Fruit fly (Drosophila melanogaster): ENCODE results near the gene vn.
A peak's percentile ranks its signal among the peaks of the same experiment; 100 is the strongest.

Gene vn

DNA sequence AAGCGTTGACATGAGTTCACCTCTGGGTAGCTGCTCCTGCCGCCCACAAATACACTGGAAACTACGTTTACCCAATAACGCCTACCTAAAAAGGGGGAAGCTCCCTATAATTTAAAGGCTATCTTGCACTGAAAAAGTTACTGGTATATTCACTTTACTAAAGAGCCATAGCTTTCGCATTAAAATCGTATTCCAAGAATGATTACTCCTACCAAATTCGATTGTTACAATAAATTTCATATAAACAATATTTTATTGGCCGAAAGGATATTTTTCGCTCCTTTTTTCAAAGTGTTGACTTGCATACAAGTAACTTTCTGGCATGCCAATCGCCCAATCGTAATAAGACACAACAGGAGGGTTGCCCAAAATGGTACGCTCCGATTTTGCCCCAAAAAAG is 21.5 kb upstream of the vn start (continued):
- TF ChIP-seq CG34406 (GFP tag; optimal IDR thresholded peaks at IDR 0.05) = no peak
- peak; percentile 86 for TF ChIP-seq Eip78C (GFP tag)
- TF ChIP-seq CG7368 (GFP tag; optimal IDR thresholded peaks at IDR 0.05) = no peak
- TF ChIP-seq eg (GFP tag; IDR thresholded peaks at IDR 0.05) = no peak
- TF ChIP-seq achi (GFP tag; optimal IDR thresholded peaks at IDR 0.05) = peak; percentile 27
- TF ChIP-seq spab (GFP tag; optimal IDR thresholded peaks at IDR 0.05) = no peak
- no peak for TF ChIP-seq Sox15 (GFP tag; optimal IDR thresholded peaks at IDR 0.05)

- no peak for TF ChIP-seq Sox15 (GFP tag; optimal IDR thresholded peaks at IDR 0.05)
- no peak for TF ChIP-seq lz (GFP tag; optimal IDR thresholded peaks at IDR 0.05)
- no peak for TF ChIP-seq Blimp-1 (GFP tag; optimal IDR thresholded peaks at IDR 0.05)
- no peak for TF ChIP-seq fkh (GFP tag; optimal IDR thresholded peaks at IDR 0.05)
- no peak for TF ChIP-seq net (GFP tag; optimal IDR thresholded peaks at IDR 0.05)
- no peak for TF ChIP-seq fd85E (GFP tag; optimal IDR thresholded peaks at IDR 0.05)
- peak; percentile 30 for TF ChIP-seq CG34406 (GFP tag; optimal IDR thresholded peaks at IDR 0.05)
- peak; percentile 89 for TF ChIP-seq Eip78C (GFP tag)
- peak; percentile 29 for TF ChIP-seq CG10631 (GFP tag; optimal IDR thresholded peaks at IDR 0.05)
- peak; percentile 10 for TF ChIP-seq CG8632 (GFP tag; optimal IDR thresholded peaks at IDR 0.05)
- peak; percentile 15 for TF ChIP-seq Eip75B (GFP tag; optimal IDR thresholded peaks at IDR 0.05)
- TF ChIP-seq CG6854 (GFP tag; optimal IDR thresholded peaks at IDR 0.05) = no peak
- TF ChIP-seq acj6 (GFP tag; optimal IDR thresholded peaks at IDR 0.05) = peak; percentile 36
- peak; percentile 34 for TF ChIP-seq topi (GFP tag; optimal IDR thresholded peaks at IDR 0.05)
- peak; percentile 7 for TF ChIP-seq CG31627 (GFP tag; optimal IDR thresholded peaks at IDR 0.05)
- TF ChIP-seq CG8119 (GFP tag; IDR thresholded peaks at IDR 0.05) = no peak
- peak; percentile 26 for TF ChIP-seq CG1621 (tag; optimal IDR thresholded peaks at IDR 0.05)
- peak; percentile 66 for TF ChIP-seq spab (GFP tag; optimal IDR thresholded peaks at IDR 0.05)
- no peak for TF ChIP-seq CG11762 (GFP tag; optimal IDR thresholded peaks at IDR 0.05; ENCODE audit: insufficient read depth)
- peak; percentile 58 for TF ChIP-seq CG3032 (tag; optimal IDR thresholded peaks at IDR 0.05)
- peak; percentile 23 for TF ChIP-seq esn (GFP tag; optimal IDR thresholded peaks at IDR 0.05)
- peak; percentile 60 for TF ChIP-seq Ets96B (tag; optimal IDR thresholded peaks at IDR 0.05)
- TF ChIP-seq CG11902 (GFP tag; optimal IDR thresholded peaks at IDR 0.05) = no peak
- TF ChIP-seq Met (GFP tag; optimal IDR thresholded peaks at IDR 0.05) = peak; percentile 59
- TF ChIP-seq CG6163 (GFP tag; IDR thresholded peaks at IDR 0.05) = 0 out of 3 replicates have a peak, but pooled peaks have one; percentile 38
- peak in 1 of 2 experiments; percentile 17 for TF ChIP-seq salr (GFP tag; optimal IDR thresholded peaks at IDR 0.05)
- peak; percentile 3 for TF ChIP-seq vri (GFP tag; optimal IDR thresholded peaks at IDR 0.05)
- peak; percentile 22 for TF ChIP-seq pdm3 (GFP tag; optimal IDR thresholded peaks at IDR 0.05)
- TF ChIP-seq cyc (GFP tag; optimal IDR thresholded peaks at IDR 0.05) = peak; percentile 8
- peak; percentile 78 for TF ChIP-seq svp (GFP tag)
- TF ChIP-seq Hr4 (GFP tag; optimal IDR thresholded peaks at IDR 0.05) = no peak
- no peak for TF ChIP-seq dac (GFP tag; optimal IDR thresholded peaks at IDR 0.05)
- TF ChIP-seq Eip93F (GFP tag; optimal IDR thresholded peaks at IDR 0.05) = no peak
- no peak for TF ChIP-seq CG11294 (GFP tag; IDR thresholded peaks at IDR 0.05)
- TF ChIP-seq CG32006 (GFP tag; optimal IDR thresholded peaks at IDR 0.05) = no peak
- TF ChIP-seq CG9139 (GFP tag; optimal IDR thresholded peaks at IDR 0.05) = peak; percentile 7
- no peak for TF ChIP-seq eg (GFP tag; IDR thresholded peaks at IDR 0.05)
- no peak for TF ChIP-seq CG7368 (GFP tag; optimal IDR thresholded peaks at IDR 0.05)
- peak; percentile 52 for TF ChIP-seq CG10669 (GFP tag; optimal IDR thresholded peaks at IDR 0.05)
- TF ChIP-seq CG4318 (GFP tag; optimal IDR thresholded peaks at IDR 0.05) = no peak
- TF ChIP-seq Gug (GFP tag; IDR thresholded peaks at IDR 0.05) = no peak
- TF ChIP-seq CG6808 (GFP tag; optimal IDR thresholded peaks at IDR 0.05) = peak; percentile 50
- peak; percentile 18 for TF ChIP-seq CG6792 (GFP tag; optimal IDR thresholded peaks at IDR 0.05)
- TF ChIP-seq achi (GFP tag; optimal IDR thresholded peaks at IDR 0.05) = peak; percentile 30
- peak; percentile 67 for TF ChIP-seq dsx (GFP tag; optimal IDR thresholded peaks at IDR 0.05; ENCODE audit: poor library complexity, severe bottlenecking)
- TF ChIP-seq Sox14 (GFP tag; optimal IDR thresholded peaks at IDR 0.05) = peak; percentile 34
- TF ChIP-seq ss (GFP tag; optimal IDR thresholded peaks at IDR 0.05) = peak; percentile 27 to 32
- no peak for TF ChIP-seq CG15336 (GFP tag; IDR thresholded peaks at IDR 0.05)
These were observed 18.5 kb upstream of the vn start for dm6 chr3L:5863868-5864413.

Data from whole organism, prepupa.